Fruit fly (Drosophila melanogaster) whole organism, embryonic: ENCODE measurements around the gene Duox.

ENCODE experiments used
- Ada2b ChIP-seq: fragments of 200-800 bp; sonication (Bioruptor generic); IDR thresholded peaks from 2 replicates; pipeline ENCODE4 v1.3.6; 2022; ENCODE audit warnings: missing biosample characterization, missing genetic modification characterization
- Awh ChIP-seq: fragments of 200-800 bp; sonication (Bioruptor generic); IDR thresholded peaks from 2 replicates; pipeline ENCODE4, ENCODE4 v1.3.6; 2022; ENCODE audit warnings: missing biosample characterization, missing genetic modification characterization
- CG10267 ChIP-seq: fragments of 200-800 bp; sonication (Bioruptor generic); optimal IDR thresholded peaks from 2 replicates; lab custom pipeline; 2018; ENCODE audit warnings: missing biosample characterization, mild to moderate bottlenecking, missing genetic modification characterization, moderate library complexity
- CG10274 ChIP-seq: fragments of 200-800 bp; sonication (Bioruptor generic); optimal IDR thresholded peaks from 3 replicates; lab custom pipeline; 2017; ENCODE audit warnings: missing biosample characterization, mild to moderate bottlenecking, missing genetic modification characterization
- CG10431 ChIP-seq: fragments of 200-800 bp; sonication (Bioruptor generic); optimal IDR thresholded peaks from 3 replicates; lab custom pipeline; 2018; ENCODE audit warnings: missing biosample characterization, mild to moderate bottlenecking, missing genetic modification characterization
- CG12219 ChIP-seq: fragments of 200-800 bp; sonication (Bioruptor generic); optimal IDR thresholded peaks from 3 replicates; lab custom pipeline; 2018; ENCODE audit warnings: missing biosample characterization, mild to moderate bottlenecking, missing genetic modification characterization
- CG13123 ChIP-seq: fragments of 200-800 bp; sonication (Bioruptor generic); optimal IDR thresholded peaks from 2 replicates; lab custom pipeline; 2016; ENCODE audit warnings: missing biosample characterization, missing genetic modification characterization
- CG13287 ChIP-seq: fragments of 200-800 bp; sonication (Bioruptor generic); IDR thresholded peaks from 2 replicates; pipeline ENCODE4 v1.3.6; 2022; ENCODE audit warnings: missing biosample characterization, missing genetic modification characterization; ENCODE audit not compliant: partially characterized antibody
- CG16863 ChIP-seq: fragments of 200-800 bp; sonication (Bioruptor generic); optimal IDR thresholded peaks from 3 replicates; lab custom pipeline; 2016; ENCODE audit warnings: missing biosample characterization, missing genetic modification characterization
- CG17568 ChIP-seq: fragments of 200-800 bp; sonication (Bioruptor generic); optimal IDR thresholded peaks from 2 replicates; lab custom pipeline; 2018; ENCODE audit warnings: missing biosample characterization, mild to moderate bottlenecking, missing genetic modification characterization, moderate library complexity
- CG18599 ChIP-seq: fragments of 200-800 bp; sonication (Bioruptor generic); optimal IDR thresholded peaks from 3 replicates; lab custom pipeline; 2017; ENCODE audit warnings: missing biosample characterization, missing genetic modification characterization, mild to moderate bottlenecking, moderate library complexity, missing genetic modification reagents
- CG18764 ChIP-seq: fragments of 200-800 bp; sonication (Bioruptor generic); optimal IDR thresholded peaks from 3 replicates; lab custom pipeline; 2016; ENCODE audit warnings: missing biosample characterization, missing genetic modification characterization
- CG2120 ChIP-seq: fragments of 200-800 bp; sonication (Bioruptor generic); optimal IDR thresholded peaks from 3 replicates; lab custom pipeline; 2016; ENCODE audit warnings: missing biosample characterization, missing genetic modification characterization
- CG3065 ChIP-seq: fragments of 200-800 bp; sonication (Bioruptor generic); optimal IDR thresholded peaks from 2 replicates; lab custom pipeline; 2016; ENCODE audit warnings: missing biosample characterization, missing genetic modification characterization
- CG32767 ChIP-seq: fragments of 200-800 bp; sonication (Bioruptor generic); IDR thresholded peaks from 2 replicates; pipeline ENCODE4 v1.3.6; 2022; ENCODE audit warnings: missing biosample characterization, missing genetic modification characterization
- CG43689 ChIP-seq: fragments of 200-800 bp; sonication (Bioruptor generic); IDR thresholded peaks from 2 replicates; pipeline ENCODE4 v1.3.6; 2022; ENCODE audit warnings: missing biosample characterization, missing genetic modification characterization
- CG4424 ChIP-seq: fragments of 200-800 bp; sonication (Bioruptor generic); optimal IDR thresholded peaks from 3 replicates; lab custom pipeline; 2016; ENCODE audit warnings: missing biosample characterization, missing genetic modification characterization
- CG5180 ChIP-seq: fragments of 200-800 bp; sonication (Bioruptor generic); optimal IDR thresholded peaks from 3 replicates; lab custom pipeline; 2017; ENCODE audit warnings: missing biosample characterization, missing genetic modification characterization, mild to moderate bottlenecking, moderate library complexity, missing genetic modification reagents
- CHES-1-like ChIP-seq: fragments of 200-800 bp; sonication (Bioruptor generic); optimal IDR thresholded peaks from 2 replicates; lab custom pipeline; 2016; ENCODE audit warnings: missing biosample characterization, missing genetic modification characterization
- D19B ChIP-seq: fragments of 200-800 bp; sonication (Bioruptor generic); optimal IDR thresholded peaks from 2 replicates; lab custom pipeline; 2017; ENCODE audit warnings: missing biosample characterization, mild to moderate bottlenecking, missing genetic modification characterization
- Dbx ChIP-seq: fragments of 200-800 bp; sonication (Bioruptor generic); IDR thresholded peaks from 3 replicates; pipeline ENCODE4 v1.3.6; 2022; ENCODE audit warnings: missing biosample characterization, missing genetic modification characterization
- Doc2 ChIP-seq: fragments of 200-800 bp; sonication (Bioruptor generic); IDR thresholded peaks from 2 replicates; pipeline ENCODE4 v1.3.6; 2022; ENCODE audit warnings: missing biosample characterization, missing genetic modification characterization
- Drgx ChIP-seq: fragments of 200-800 bp; sonication (Bioruptor generic); IDR thresholded peaks from 2 replicates; pipeline ENCODE4 v1.3.6; 2022; ENCODE audit warnings: missing biosample characterization, missing genetic modification characterization
- HLH3B ChIP-seq: fragments of 200-800 bp; sonication (Bioruptor generic); IDR thresholded peaks from 2 replicates; pipeline ENCODE4 v1.3.6; 2022; ENCODE audit warnings: missing biosample characterization, missing genetic modification characterization
- NfI ChIP-seq: fragments of 200-800 bp; sonication (Bioruptor generic); optimal IDR thresholded peaks from 3 replicates; lab custom pipeline; 2018; ENCODE audit warnings: missing biosample characterization, mild to moderate bottlenecking, missing genetic modification characterization, moderate library complexity
- Oaz ChIP-seq: fragments of 200-800 bp; sonication (Bioruptor generic); IDR thresholded peaks from 2 replicates; pipeline ENCODE4 v1.3.6; 2022; ENCODE audit warnings: missing biosample characterization, missing genetic modification characterization
- Oli ChIP-seq: fragments of 200-800 bp; sonication (Bioruptor generic); optimal IDR thresholded peaks from 2 replicates; lab custom pipeline; 2018; ENCODE audit warnings: missing biosample characterization, mild to moderate bottlenecking, missing genetic modification characterization, moderate library complexity
- Opbp ChIP-seq: fragments of 200-800 bp; sonication (Bioruptor generic); IDR thresholded peaks from 3 replicates; pipeline ENCODE4 v1.3.6; 2022; ENCODE audit warnings: missing biosample characterization, missing genetic modification characterization; ENCODE audit not compliant: partially characterized antibody
- Spps ChIP-seq: fragments of 200-800 bp; sonication (Bioruptor generic); optimal IDR thresholded peaks from 2 replicates; lab custom pipeline; 2018; ENCODE audit warnings: missing biosample characterization, mild to moderate bottlenecking, missing genetic modification characterization
- YL-1 ChIP-seq: fragments of 200-800 bp; sonication (Bioruptor generic); optimal IDR thresholded peaks from 3 replicates; lab custom pipeline; 2017; ENCODE audit warnings: missing biosample characterization, mild to moderate bottlenecking, missing genetic modification characterization
- ato ChIP-seq: fragments of 200-800 bp; sonication (Bioruptor generic); IDR thresholded peaks from 2 replicates; pipeline ENCODE4 v1.3.6; 2022; ENCODE audit warnings: missing biosample characterization, missing genetic modification characterization; ENCODE audit not compliant: partially characterized antibody
- az2 ChIP-seq: fragments of 200-800 bp; sonication (Bioruptor generic); optimal IDR thresholded peaks from 3 replicates; lab custom pipeline; 2016; ENCODE audit warnings: missing biosample characterization, missing genetic modification characterization
- bsh ChIP-seq, 2 experiments: fragments of 200-800 bp; sonication (Bioruptor generic); optimal IDR thresholded peaks; 2 replicates each; lab custom pipeline; 2017 to 2018; ENCODE audit warnings: mild to moderate bottlenecking in 2 of 2, missing biosample characterization in 2 of 2, missing genetic modification characterization in 2 of 2, moderate library complexity in 1 of 2
- chif ChIP-seq, 2 experiments: fragments of 200-800 bp; sonication (Bioruptor generic); optimal IDR thresholded peaks; 3 replicates each; lab custom pipeline; 2016; ENCODE audit warnings: missing biosample characterization in 2 of 2, missing genetic modification characterization in 2 of 2
- chinmo ChIP-seq: fragments of 200-800 bp; sonication (Bioruptor generic); IDR thresholded peaks from 4 replicates; pipeline ENCODE4 v1.3.6; 2022; ENCODE audit warnings: missing biosample characterization, missing genetic modification characterization; ENCODE audit not compliant: partially characterized antibody
- cwo ChIP-seq: fragments of 200-800 bp; sonication (Bioruptor generic); optimal IDR thresholded peaks from 3 replicates; lab custom pipeline; 2017; ENCODE audit warnings: missing biosample characterization, missing genetic modification characterization, mild to moderate bottlenecking, moderate library complexity, missing genetic modification reagents
- dimm ChIP-seq: fragments of 200-800 bp; sonication (Bioruptor generic); IDR thresholded peaks from 2 replicates; pipeline ENCODE4 v1.3.6; 2022; ENCODE audit warnings: missing biosample characterization, missing genetic modification characterization
- dmrt11E ChIP-seq: fragments of 200-800 bp; sonication (Bioruptor generic); optimal IDR thresholded peaks from 3 replicates; lab custom pipeline; 2018; ENCODE audit warnings: missing biosample characterization, mild to moderate bottlenecking, missing genetic modification characterization, moderate library complexity
- dpn ChIP-seq, 2 experiments: fragments of 200-800 bp; sonication (Bioruptor generic); optimal IDR thresholded peaks; 3 replicates each; lab custom pipeline; 2016; ENCODE audit warnings: missing biosample characterization in 2 of 2, missing genetic modification characterization in 2 of 2
- fd64A ChIP-seq: fragments of 200-800 bp; sonication (Bioruptor generic); optimal IDR thresholded peaks from 3 replicates; lab custom pipeline; 2018; ENCODE audit warnings: missing biosample characterization, mild to moderate bottlenecking, missing genetic modification characterization
- gro ChIP-seq: fragments of 200-800 bp; sonication (Bioruptor generic); optimal IDR thresholded peaks from 2 replicates; lab custom pipeline; 2016; ENCODE audit warnings: missing biosample characterization, missing genetic modification characterization
- lilli ChIP-seq: fragments of 200-800 bp; sonication (Bioruptor generic); optimal IDR thresholded peaks from 3 replicates; lab custom pipeline; 2016; ENCODE audit warnings: missing biosample characterization, missing genetic modification characterization
- pfk ChIP-seq: fragments of 200-800 bp; sonication (Bioruptor generic); optimal IDR thresholded peaks from 2 replicates; lab custom pipeline; 2018; ENCODE audit warnings: missing biosample characterization, mild to moderate bottlenecking, missing genetic modification characterization, moderate library complexity
- ranshi ChIP-seq: fragments of 200-800 bp; sonication (Bioruptor generic); IDR thresholded peaks from 2 replicates; pipeline ENCODE4 v1.3.6; 2022; ENCODE audit warnings: missing biosample characterization, missing genetic modification characterization
- rib ChIP-seq: fragments of 200-800 bp; sonication (Bioruptor generic); IDR thresholded peaks from 2 replicates; pipeline ENCODE4 v1.3.6; 2022; ENCODE audit warnings: missing biosample characterization, missing genetic modification characterization
- seq ChIP-seq: fragments of 200-800 bp; sonication (Bioruptor generic); IDR thresholded peaks from 2 replicates; pipeline ENCODE4 v1.3.6; 2022; ENCODE audit warnings: missing biosample characterization, missing genetic modification characterization
- tgo ChIP-seq: fragments of 200-800 bp; sonication (Bioruptor generic); IDR thresholded peaks from 3 replicates; pipeline ENCODE4 v1.3.6; 2022; ENCODE audit warnings: missing biosample characterization, missing genetic modification characterization
- tup ChIP-seq: fragments of 200-800 bp; sonication (Bioruptor generic); optimal IDR thresholded peaks from 2 replicates; lab custom pipeline; 2016; ENCODE audit warnings: missing biosample characterization, mild to moderate bottlenecking, missing genetic modification characterization, moderate library complexity

Duox gene

dm6 chr2L:2855773-2856615 is 25.9 kb upstream of the Duox start, which contains the start of the genes CG3104 and RpS21 (continued):
- TF ChIP-seq ranshi (GFP tag; lab: Robert Waterston, UW) = peak; percentile 96
- peak; percentile 80 for TF ChIP-seq HLH3B (GFP tag; lab: Robert Waterston, UW)
- peak; percentile 84 for TF ChIP-seq CG4424 (GFP tag; lab: Kevin White, UChicago)
- peak; percentile 34 to 69 for TF ChIP-seq bsh (GFP tag; optimal IDR thresholded peaks at IDR 0.05; lab: Kevin White, UChicago)
- TF ChIP-seq CG12219 (GFP tag; lab: Kevin White, UChicago) = peak; percentile 61
- TF ChIP-seq cwo (GFP tag; lab: Kevin White, UChicago) = peak; percentile 63
- peak; percentile 86 for TF ChIP-seq lilli (GFP tag; lab: Kevin White, UChicago)
- TF ChIP-seq Oli (tag; lab: Kevin White, UChicago) = peak; percentile 62
- peak; percentile 44 for TF ChIP-seq CG5180
- TF ChIP-seq pfk (GFP tag; lab: Kevin White, UChicago) = peak; percentile 80
- TF ChIP-seq Doc2 (GFP tag; lab: Robert Waterston, UW) = no peak; the same call in none of the 2 replicates
- peak; percentile 82 for TF ChIP-seq Awh (GFP tag; lab: Robert Waterston, UW)
- no peak for TF ChIP-seq chinmo (GFP tag; lab: Robert Waterston, UW)
- peak; percentile 31; the same call in 1 of the 2 replicates for TF ChIP-seq rib (GFP tag; lab: Robert Waterston, UW)
- peak; percentile 83 for TF ChIP-seq CG16863 (GFP tag; lab: Kevin White, UChicago)
- TF ChIP-seq CG10431 (GFP tag; lab: Kevin White, UChicago) = peak; percentile 93
- peak; percentile 55 for TF ChIP-seq fd64A (GFP tag; lab: Kevin White, UChicago)
- TF ChIP-seq YL-1 (GFP tag; lab: Kevin White, UChicago) = peak; percentile 99
- peak; percentile 53 for TF ChIP-seq gro
- TF ChIP-seq ato (GFP tag; lab: Robert Waterston, UW) = no peak
- TF ChIP-seq tup (GFP tag; lab: Kevin White, UChicago) = peak; percentile 63
- peak; percentile 65 for TF ChIP-seq dmrt11E (tag; lab: Kevin White, UChicago)
- TF ChIP-seq CG18599 (GFP tag; lab: Kevin White, UChicago) = peak; percentile 88
- TF ChIP-seq az2 (GFP tag; lab: Kevin White, UChicago) = peak; percentile 75
- TF ChIP-seq CG3065 (GFP tag; lab: Kevin White, UChicago) = peak; percentile 57
- peak; percentile 52 to 73 for TF ChIP-seq chif (GFP tag; optimal IDR thresholded peaks at IDR 0.05; lab: Kevin White, UChicago)
- TF ChIP-seq D19B (GFP tag; lab: Kevin White, UChicago) = peak; percentile 56
- peak; percentile 85 for TF ChIP-seq CG10274 (GFP tag; lab: Kevin White, UChicago)
- TF ChIP-seq seq = no peak
- peak; percentile 100 for TF ChIP-seq Opbp (GFP tag; lab: Robert Waterston, UW)
- peak; percentile 66 for TF ChIP-seq dimm
- peak; percentile 80 for TF ChIP-seq tgo (GFP tag; lab: Robert Waterston, UW)
- 0 out of 2 replicates have a peak, but pooled peaks have one; percentile 22 for TF ChIP-seq Drgx (GFP tag; lab: Robert Waterston, UW)
- peak; percentile 69 for TF ChIP-seq Ada2b
- TF ChIP-seq CG32767 = peak; percentile 63; the same call in 1 of the 2 replicates
- TF ChIP-seq CG13287 (GFP tag; lab: Robert Waterston, UW) = peak; percentile 9; the same call in 1 of the 2 replicates
- peak; percentile 73 for TF ChIP-seq CG2120
- peak; percentile 100 for TF ChIP-seq CG13123 (GFP tag; lab: Kevin White, UChicago)
- TF ChIP-seq dpn (GFP tag; optimal IDR thresholded peaks at IDR 0.05; lab: Kevin White, UChicago) = peak; percentile 79 to 87
- peak; percentile 75 for TF ChIP-seq Oaz (GFP tag; lab: Robert Waterston, UW)
- peak; percentile 81 for TF ChIP-seq CG10267 (tag; lab: Kevin White, UChicago)
- peak; percentile 80 for TF ChIP-seq CHES-1-like
- TF ChIP-seq CG18764 = peak; percentile 82
- peak; percentile 75 for TF ChIP-seq CG17568 (GFP tag; lab: Kevin White, UChicago)
- TF ChIP-seq CG43689 (GFP tag; lab: Robert Waterston, UW) = no peak; the same call in none of the 2 replicates
- peak; percentile 48 for TF ChIP-seq Spps
- peak; percentile 93 for TF ChIP-seq NfI (GFP tag; lab: Kevin White, UChicago)
- TF ChIP-seq Dbx (GFP tag; lab: Robert Waterston, UW) = peak; percentile 95
